Fruit fly (Drosophila melanogaster): ENCODE measurements around the gene ppk31.

ppk31 gene

dm6 chr3R:27137914-27138323 lies 25.0 kb upstream of the ppk31 start (continued):
- TF ChIP-seq CG12299 (tag; optimal IDR thresholded peaks at IDR 0.05) (peak; percentile 44), CG14441 (GFP tag; IDR thresholded peaks at IDR 0.05) (no peak), CG17385 (GFP tag; optimal IDR thresholded peaks at IDR 0.05) (peak; percentile 40), CG1602 (GFP tag; optimal IDR thresholded peaks at IDR 0.05) (peak; percentile 16), mam (GFP tag; optimal IDR thresholded peaks at IDR 0.05) (no peak), CG14965 (GFP tag; optimal IDR thresholded peaks at IDR 0.05; ENCODE audit: borderline replicate concordance) (no peak), CG9727 (GFP tag; optimal IDR thresholded peaks at IDR 0.05) (no peak), fd64A (GFP tag; optimal IDR thresholded peaks at IDR 0.05) (peak; percentile 71), slp2 (GFP tag; optimal IDR thresholded peaks at IDR 0.05) (peak; percentile 22), CG10979 (tag; optimal IDR thresholded peaks at IDR 0.05) (peak; percentile 53), CG15269 (tag; optimal IDR thresholded peaks at IDR 0.05) (peak; percentile 8), Pdp1 (GFP tag; optimal IDR thresholded peaks at IDR 0.05) (no peak), jing (GFP tag; optimal IDR thresholded peaks at IDR 0.05) (no peak), Fer2 (tag; optimal IDR thresholded peaks at IDR 0.05) (no peak), H15 (GFP tag; IDR thresholded peaks at IDR 0.05) (no peak), inv (GFP tag; IDR thresholded peaks at IDR 0.05; ENCODE audit: partially characterized antibody) (no peak), btn (GFP tag; optimal IDR thresholded peaks at IDR 0.05) (peak; percentile 9), CG8944 (GFP tag; optimal IDR thresholded peaks at IDR 0.05) (no peak), CG3995 (GFP tag; optimal IDR thresholded peaks at IDR 0.05) (no peak), CG4328 (GFP tag; optimal IDR thresholded peaks at IDR 0.05) (peak; percentile 38), az2 (GFP tag; optimal IDR thresholded peaks at IDR 0.05) (no peak), Sry-β (GFP tag; optimal IDR thresholded peaks at IDR 0.05) (no peak), Scr (GFP tag; IDR thresholded peaks at IDR 0.05; ENCODE audit: partially characterized antibody) (no peak), bbx (GFP tag; IDR thresholded peaks at IDR 0.05; ENCODE audit: partially characterized antibody) (no peak), Optix (GFP tag; IDR thresholded peaks at IDR 0.05) (no peak), CG12391 (tag; optimal IDR thresholded peaks at IDR 0.05) (peak; percentile 27), zf30C (GFP tag; optimal IDR thresholded peaks at IDR 0.05) (no peak), CG8290 (GFP tag; optimal IDR thresholded peaks at IDR 0.05) (peak; percentile 26), CG8290 (tag; optimal IDR thresholded peaks at IDR 0.05) (peak; percentile 25 to 38), CG43689 (GFP tag; IDR thresholded peaks at IDR 0.05) (no peak), zen (tag; optimal IDR thresholded peaks at IDR 0.05) (peak; percentile 5), Rx (GFP tag; IDR thresholded peaks at IDR 0.05) (no peak), CG3163 (GFP tag; optimal IDR thresholded peaks at IDR 0.05) (no peak), dimm (GFP tag; IDR thresholded peaks at IDR 0.05) (no peak), CG1792 (GFP tag; optimal IDR thresholded peaks at IDR 0.05) (no peak), lola (GFP tag; optimal IDR thresholded peaks at IDR 0.05) (peak in 1 of 3 experiments; percentile 31), Hmx (GFP tag; optimal IDR thresholded peaks at IDR 0.05) (no peak), CG7786 (GFP tag; optimal IDR thresholded peaks at IDR 0.05) (no peak), Dek (tag; optimal IDR thresholded peaks at IDR 0.05) (no peak), CG16815 (GFP tag; optimal IDR thresholded peaks at IDR 0.05) (no peak), CG11695 (GFP tag; IDR thresholded peaks at IDR 0.05) (no peak), row (GFP tag; IDR thresholded peaks at IDR 0.05) (no peak), Atf-2 (GFP tag; optimal IDR thresholded peaks at IDR 0.05) (no peak), CG18619 (GFP tag; optimal IDR thresholded peaks at IDR 0.05) (peak; percentile 27), salm (tag; optimal IDR thresholded peaks at IDR 0.05) (peak; percentile 48), bowl (GFP tag; IDR thresholded peaks at IDR 0.05) (no peak), corto (GFP tag; optimal IDR thresholded peaks at IDR 0.05) (no peak), CG6654 (GFP tag; optimal IDR thresholded peaks at IDR 0.05) (no peak), cas (GFP tag; IDR thresholded peaks at IDR 0.05) (no peak), CG4707 (GFP tag; optimal IDR thresholded peaks at IDR 0.05) (peak; percentile 54), chif (GFP tag; optimal IDR thresholded peaks at IDR 0.05) (no peak), Mad (GFP tag; optimal IDR thresholded peaks at IDR 0.05) (no peak)
